Worm (Caenorhabditis elegans): ENCODE results near the gene haao-1.

DNA sequence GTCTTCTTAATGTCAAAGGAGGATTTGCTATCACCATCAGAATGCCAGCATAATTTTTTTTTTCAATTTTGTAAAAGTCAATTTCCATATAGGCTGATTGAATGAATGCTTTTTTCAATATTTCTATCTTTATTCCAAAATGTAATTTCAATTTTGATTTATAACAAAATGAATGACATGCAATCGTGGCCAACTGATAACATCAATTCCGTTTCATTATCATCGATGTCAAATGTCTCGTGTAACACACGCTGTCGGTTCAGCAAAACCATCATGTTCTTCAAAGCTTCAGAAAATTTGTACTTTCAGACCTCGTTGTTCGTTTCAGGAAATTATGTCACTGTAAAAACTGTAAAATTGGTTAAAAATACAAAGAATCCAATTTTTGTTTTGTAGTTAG lies 2.2 kb downstream of the haao-1 start:
- TF ChIP-seq nhr-12 (tag; optimal IDR thresholded peaks at IDR 0.05) (no peak), pha-4 (tag; optimal IDR thresholded peaks at IDR 0.05) (no peak), zag-1 (tag; optimal IDR thresholded peaks at IDR 0.05) (no peak), nhr-237 (tag; optimal IDR thresholded peaks at IDR 0.05) (no peak), ZK546.5 (tag; optimal IDR thresholded peaks at IDR 0.05) (no peak), egl-27 (tag; optimal IDR thresholded peaks at IDR 0.05) (no peak), egl-5 (tag; optimal IDR thresholded peaks at IDR 0.05) (no peak)
